Worm (Caenorhabditis elegans): ENCODE measurements around the gene sru-25.

DNA sequence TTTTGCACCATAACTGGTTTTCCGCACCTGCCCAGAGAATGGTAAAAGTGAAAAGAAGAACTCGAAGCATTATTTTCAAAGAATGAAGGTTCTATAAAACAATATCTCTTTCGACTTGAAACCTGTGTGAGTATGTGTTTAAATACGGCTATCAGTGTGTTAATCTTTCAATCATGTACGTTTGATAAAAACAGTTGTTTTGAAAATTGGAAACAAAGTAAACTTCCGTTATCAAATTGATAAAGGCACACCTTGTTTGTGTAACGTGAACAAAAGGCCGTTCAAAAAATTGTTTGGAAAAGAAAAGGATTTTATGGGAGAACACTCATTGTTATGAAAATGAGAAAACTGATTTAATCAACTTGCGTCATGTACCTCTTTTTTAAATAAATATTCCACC is 47.8 kb downstream of the sru-25 start, which contains the start of gene F48G7.7:
- TF ChIP-seq flh-1 (GFP tag; optimal IDR thresholded peaks at IDR 0.05), result no peak
- no peak for TF ChIP-seq pha-4 (tag; optimal IDR thresholded peaks at IDR 0.05)
- TF ChIP-seq nhr-76 (tag; optimal IDR thresholded peaks at IDR 0.05), result no peak
- TF ChIP-seq bed-3 (GFP tag; optimal IDR thresholded peaks at IDR 0.05), result no peak
- no peak for TF ChIP-seq sptf-1 (tag; optimal IDR thresholded peaks at IDR 0.05)
- TF ChIP-seq mls-2 (tag; optimal IDR thresholded peaks at IDR 0.05), result no peak
- TF ChIP-seq mep-1 (tag; optimal IDR thresholded peaks at IDR 0.05), result no peak
- TF ChIP-seq nhr-237 (tag; optimal IDR thresholded peaks at IDR 0.05), result no peak
- TF ChIP-seq blmp-1 (tag; optimal IDR thresholded peaks at IDR 0.05), result no peak
- no peak for TF ChIP-seq elt-1 (tag; optimal IDR thresholded peaks at IDR 0.05; ENCODE audit: borderline replicate concordance, insufficient read depth)
- no peak for TF ChIP-seq unc-62 (GFP tag; optimal IDR thresholded peaks at IDR 0.05)
- no peak for TF ChIP-seq ceh-83 (GFP tag; optimal IDR thresholded peaks at IDR 0.05)
- no peak for TF ChIP-seq elt-3 (tag; optimal IDR thresholded peaks at IDR 0.05)
- TF ChIP-seq drap-1 (GFP tag; optimal IDR thresholded peaks at IDR 0.05), result no peak

Data from whole organism, mixed stage, embryonic.